Worm (Caenorhabditis elegans) whole organism, late embryonic: ENCODE measurements around the gene hpo-38.
A peak's percentile ranks its signal among the peaks of the same experiment; 100 is the strongest.

ENCODE experiments used
- C08G9.2 ChIP-seq: sonication (generic microtip); optimal IDR thresholded peaks from 2 replicates; lab custom pipeline; 2016; ENCODE audit warnings: mild to moderate bottlenecking, missing genetic modification characterization, moderate library complexity, missing compliant biosample characterization
- C38D4.7 ChIP-seq: fragments of 200-800 bp; sonication (Bioruptor generic); optimal IDR thresholded peaks from 2 replicates; lab custom pipeline; 2018; ENCODE audit warnings: mild to moderate bottlenecking, missing genetic modification characterization, moderate library complexity, missing compliant biosample characterization
- K02D7.2 ChIP-seq: sonication (generic microtip); optimal IDR thresholded peaks from 2 replicates; lab custom pipeline; 2017; ENCODE audit warnings: mild to moderate bottlenecking, missing genetic modification characterization, missing compliant biosample characterization
- K09A11.1 ChIP-seq: sonication (generic microtip); optimal IDR thresholded peaks from 2 replicates; lab custom pipeline; 2017; ENCODE audit warnings: antibody characterized with exemption, mild to moderate bottlenecking, missing genetic modification characterization, missing compliant biosample characterization; ENCODE audit not compliant: insufficient read depth
- T23F11.4 ChIP-seq: fragments of 200-800 bp; sonication (Bioruptor generic); optimal IDR thresholded peaks from 2 replicates; lab custom pipeline; 2018; ENCODE audit warnings: mild to moderate bottlenecking, missing genetic modification characterization, missing compliant biosample characterization
- ceh-14 ChIP-seq: sonication (generic microtip); optimal IDR thresholded peaks from 2 replicates; lab custom pipeline; 2016; ENCODE audit warnings: missing genotype, missing genetic modification characterization, missing compliant biosample characterization
- ceh-18 ChIP-seq: sonication (generic microtip); optimal IDR thresholded peaks from 2 replicates; lab custom pipeline; 2016; ENCODE audit warnings: missing genetic modification characterization, missing compliant biosample characterization
- ceh-30 ChIP-seq: fragments of 150-350 bp; optimal IDR thresholded peaks from 2 replicates; lab custom pipeline; 2014; ENCODE audit warnings: missing biosample characterization, missing genetic modification characterization
- ceh-31 ChIP-seq: sonication (generic microtip); optimal IDR thresholded peaks from 2 replicates; lab custom pipeline; 2016; ENCODE audit warnings: missing genetic modification characterization, missing compliant biosample characterization
- ceh-48 ChIP-seq: sonication (generic microtip); optimal IDR thresholded peaks from 2 replicates; lab custom pipeline; 2016; ENCODE audit warnings: missing genetic modification characterization, inconsistent platforms, missing compliant biosample characterization
- ceh-9 ChIP-seq: sonication (generic microtip); optimal IDR thresholded peaks from 2 replicates; lab custom pipeline; 2016; ENCODE audit warnings: mild to moderate bottlenecking, missing genetic modification characterization, inconsistent platforms, missing compliant biosample characterization
- che-1 ChIP-seq: sonication (generic microtip); optimal IDR thresholded peaks from 2 replicates; lab custom pipeline; 2016; ENCODE audit warnings: mild to moderate bottlenecking, missing genetic modification characterization, missing compliant biosample characterization
- elt-2 ChIP-seq: sonication (generic microtip); optimal IDR thresholded peaks from 2 replicates; lab custom pipeline; 2016; ENCODE audit warnings: missing genetic modification reagents, missing genetic modification characterization, missing compliant biosample characterization
- elt-4 ChIP-seq: sonication (generic microtip); optimal IDR thresholded peaks from 2 replicates; lab custom pipeline; 2016; ENCODE audit warnings: missing genetic modification characterization, missing compliant biosample characterization
- fax-1 ChIP-seq: sonication (generic microtip); optimal IDR thresholded peaks from 2 replicates; lab custom pipeline; 2016; ENCODE audit warnings: missing genotype, missing genetic modification characterization, missing compliant biosample characterization
- fkh-6 ChIP-seq: sonication (generic microtip); optimal IDR thresholded peaks from 2 replicates; lab custom pipeline; 2016; ENCODE audit warnings: missing genetic modification characterization, missing compliant biosample characterization
- gmeb-2 ChIP-seq: sonication (generic microtip); optimal IDR thresholded peaks from 2 replicates; lab custom pipeline; 2016; ENCODE audit warnings: missing genetic modification characterization, inconsistent platforms, missing compliant biosample characterization
- hlh-13 ChIP-seq: fragments of 200-800 bp; sonication (Bioruptor generic); optimal IDR thresholded peaks from 2 replicates; lab custom pipeline; 2018; ENCODE audit warnings: mild to moderate bottlenecking, missing genetic modification characterization, missing compliant biosample characterization
- hlh-15 ChIP-seq: sonication (generic microtip); optimal IDR thresholded peaks from 2 replicates; lab custom pipeline; 2016; ENCODE audit warnings: missing genetic modification characterization, missing compliant biosample characterization
- hlh-8 ChIP-seq: sonication (generic microtip); optimal IDR thresholded peaks from 2 replicates; lab custom pipeline; 2016; ENCODE audit warnings: missing genotype, missing genetic modification characterization, missing compliant biosample characterization
- lim-6 ChIP-seq: sonication (generic microtip); optimal IDR thresholded peaks from 2 replicates; lab custom pipeline; 2016; ENCODE audit warnings: missing genetic modification characterization, missing compliant biosample characterization
- madf-2 ChIP-seq: sonication (generic microtip); optimal IDR thresholded peaks from 2 replicates; lab custom pipeline; 2017; ENCODE audit warnings: missing genetic modification characterization, missing compliant biosample characterization
- mec-3 ChIP-seq: sonication (generic microtip); optimal IDR thresholded peaks from 2 replicates; lab custom pipeline; 2016; ENCODE audit warnings: borderline replicate concordance, missing genetic modification characterization, missing compliant biosample characterization
- nhr-11 ChIP-seq: fragments of 150-350 bp; optimal IDR thresholded peaks from 2 replicates; lab custom pipeline; 2014; ENCODE audit warnings: missing biosample characterization, missing genetic modification characterization
- npax-4 ChIP-seq: sonication (generic microtip); optimal IDR thresholded peaks from 2 replicates; lab custom pipeline; 2016; ENCODE audit warnings: missing genetic modification characterization, missing compliant biosample characterization
- odd-2 ChIP-seq: sonication (generic microtip); optimal IDR thresholded peaks from 2 replicates; lab custom pipeline; 2017; ENCODE audit warnings: antibody characterized with exemption, mild to moderate bottlenecking, missing genetic modification characterization, missing compliant biosample characterization
- pag-3 ChIP-seq: sonication (generic microtip); optimal IDR thresholded peaks from 2 replicates; lab custom pipeline; 2016; ENCODE audit warnings: missing compliant biosample characterization, missing genetic modification characterization, borderline replicate concordance
- pha-4 ChIP-seq: fragments of 150-350 bp; optimal IDR thresholded peaks from 2 replicates; lab custom pipeline; 2018; ENCODE audit warnings: missing biosample characterization, missing genetic modification reagents, missing genetic modification characterization
- ref-2 ChIP-seq: sonication (generic microtip); optimal IDR thresholded peaks from 2 replicates; lab custom pipeline; 2016; ENCODE audit warnings: missing genetic modification characterization, missing compliant biosample characterization
- rnt-1 ChIP-seq: sonication (generic microtip); optimal IDR thresholded peaks from 2 replicates; lab custom pipeline; 2016; ENCODE audit warnings: missing genetic modification characterization, missing compliant biosample characterization
- sdc-2 ChIP-seq: sonication (generic microtip); optimal IDR thresholded peaks from 2 replicates; lab custom pipeline; 2016; ENCODE audit warnings: missing genotype, missing genetic modification characterization, missing compliant biosample characterization
- syd-9 ChIP-seq: sonication (generic microtip); optimal IDR thresholded peaks from 2 replicates; lab custom pipeline; 2016; ENCODE audit warnings: mild to moderate bottlenecking, missing genetic modification characterization, moderate library complexity, missing compliant biosample characterization
- unc-86 ChIP-seq: sonication (generic microtip); optimal IDR thresholded peaks from 2 replicates; lab custom pipeline; 2016; ENCODE audit warnings: missing genetic modification characterization, missing compliant biosample characterization
- zip-5 ChIP-seq: sonication (generic microtip); optimal IDR thresholded peaks from 2 replicates; lab custom pipeline; 2016; ENCODE audit warnings: missing genetic modification characterization, missing compliant biosample characterization

hpo-38 gene

DNA sequence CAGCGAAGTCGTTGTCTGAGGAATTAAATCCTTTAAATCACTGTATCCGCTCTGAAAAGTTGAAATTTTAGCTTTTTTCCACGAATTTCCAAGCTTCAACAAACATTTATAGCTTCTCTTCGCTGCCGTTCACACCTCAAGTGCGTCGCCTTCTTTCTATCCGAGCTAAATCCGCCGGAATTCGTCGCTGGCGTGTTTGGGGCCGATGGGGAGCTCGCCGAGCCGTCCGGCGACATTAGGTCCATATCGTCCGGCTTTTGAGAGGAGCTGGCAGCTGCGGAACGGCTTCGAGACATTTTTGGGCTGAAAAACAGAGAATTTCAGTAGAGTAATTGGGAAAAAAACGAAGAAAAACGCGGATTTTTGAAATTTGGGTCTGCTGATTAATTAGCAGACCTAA is 42.4 kb upstream of the hpo-38 start, which contains the start of gene mxl-2:
mxl-2 (minus strand) TSS at position 303 of the 400 bp plus-strand sequence.
- TF ChIP-seq zip-5 (tag; lab: Kevin White, UChicago) (no peak), fax-1 (tag; lab: Kevin White, UChicago) (no peak), npax-4 (tag; lab: Kevin White, UChicago) (no peak), ceh-30 (no peak), lim-6 (tag; lab: Kevin White, UChicago) (no peak)

DNA sequence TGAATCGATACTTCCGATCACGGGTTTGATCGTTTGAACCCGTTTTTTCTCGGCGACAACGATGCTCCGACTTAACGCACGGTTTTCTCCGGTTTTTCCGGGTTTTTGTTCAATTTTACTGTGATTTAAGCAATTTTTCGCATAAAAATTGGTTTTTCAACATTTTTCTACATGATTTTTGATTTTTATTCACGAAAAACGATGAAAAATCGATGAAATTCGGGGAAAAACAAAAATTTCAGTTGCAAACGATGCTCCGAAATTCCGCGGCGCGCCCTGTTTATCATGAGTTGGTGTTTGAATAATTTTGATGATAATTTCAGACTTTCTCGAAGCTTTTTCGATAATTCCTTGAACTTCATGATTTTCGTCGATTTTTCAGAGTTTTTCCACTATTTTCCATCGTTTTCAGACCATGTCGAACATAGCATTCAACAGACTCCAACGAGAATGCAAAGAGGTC is 41.8 kb upstream of the hpo-38 start, which contains the start of gene ubc-20:
ubc-20 (plus strand) TSS at position 413 of the 463 bp plus-strand sequence.
- TF ChIP-seq elt-4 (tag; lab: Kevin White, UChicago) (no peak), elt-2 (no peak), ceh-48 (tag; lab: Kevin White, UChicago) (peak; percentile 53), pha-4 (tag; lab: Kevin White, UChicago) (no peak), unc-86 (tag; lab: Kevin White, UChicago) (no peak)

DNA sequence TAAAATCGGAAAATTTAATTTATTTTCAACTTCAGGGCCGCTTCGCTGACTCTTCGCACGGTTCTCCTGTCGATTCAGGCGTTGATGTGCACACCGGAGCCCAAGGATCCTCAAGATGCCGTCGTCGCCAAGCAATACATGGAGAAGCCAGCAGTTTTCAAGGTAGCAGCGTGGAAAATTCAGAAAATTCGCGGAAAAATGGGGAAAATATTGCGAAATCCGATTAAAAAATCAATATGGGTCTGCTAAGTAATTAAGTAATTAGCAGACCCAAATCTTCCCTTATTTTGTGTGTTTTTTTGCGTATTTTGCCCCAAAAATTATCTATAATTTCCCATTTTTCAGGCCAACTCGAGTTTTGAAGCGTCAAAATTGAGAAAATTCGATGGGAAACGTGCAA is 40.9 kb upstream of the hpo-38 start:
- no peak for TF ChIP-seq ceh-14 (tag; lab: Kevin White, UChicago)
- no peak for TF ChIP-seq hlh-15 (tag; lab: Kevin White, UChicago)
- TF ChIP-seq elt-4 (tag; lab: Kevin White, UChicago) = no peak
- no peak for TF ChIP-seq che-1 (tag; lab: Kevin White, UChicago)
- TF ChIP-seq ceh-48 (tag; lab: Kevin White, UChicago) = no peak
- TF ChIP-seq C38D4.7 (GFP tag; lab: Kevin White, UChicago) = no peak
- no peak for TF ChIP-seq ceh-30
- no peak for TF ChIP-seq ceh-31 (tag; lab: Kevin White, UChicago)
- no peak for TF ChIP-seq madf-2 (tag; lab: Kevin White, UChicago)

DNA sequence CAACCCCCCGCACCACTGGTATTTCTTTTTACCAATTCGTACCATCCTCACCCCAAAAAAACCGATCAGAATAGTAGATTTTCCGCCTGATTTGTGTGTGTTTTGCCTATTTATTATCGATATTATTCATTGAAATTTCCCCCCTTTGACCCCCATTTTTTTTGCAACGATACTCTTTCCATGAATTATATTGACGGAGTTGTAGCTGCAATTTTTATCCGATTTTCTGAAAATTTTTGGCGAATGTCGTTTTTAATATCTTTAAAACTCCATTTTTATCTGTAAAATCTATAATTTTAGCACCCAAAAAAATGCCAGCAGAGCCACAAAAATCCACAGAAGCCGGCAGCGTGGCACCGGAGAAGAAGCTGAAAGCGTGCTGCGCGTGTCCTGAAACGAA is 39.5 kb upstream of the hpo-38 start, which contains the start of gene cox-17:
cox-17 (plus strand) TSS at position 301 of the 400 bp plus-strand sequence.
- TF ChIP-seq rnt-1 (tag; lab: Kevin White, UChicago) (no peak), ceh-9 (tag; lab: Kevin White, UChicago) (no peak), hlh-13 (GFP tag; lab: Kevin White, UChicago) (no peak), ceh-14 (tag; lab: Kevin White, UChicago) (no peak), odd-2 (tag; lab: Kevin White, UChicago) (no peak), K02D7.2 (no peak), gmeb-2 (tag; lab: Kevin White, UChicago) (no peak), K09A11.1 (no peak), C08G9.2 (no peak), pag-3 (tag; lab: Kevin White, UChicago) (no peak), mec-3 (tag; lab: Kevin White, UChicago) (no peak), nhr-11 (tag; lab: Kevin White, UChicago) (no peak), hlh-8 (tag; lab: Kevin White, UChicago) (no peak), ref-2 (tag; lab: Kevin White, UChicago) (no peak), T23F11.4 (GFP tag; lab: Kevin White, UChicago) (no peak), ceh-30 (no peak), elt-4 (tag; lab: Kevin White, UChicago) (no peak), syd-9 (tag; lab: Kevin White, UChicago) (no peak)

DNA sequence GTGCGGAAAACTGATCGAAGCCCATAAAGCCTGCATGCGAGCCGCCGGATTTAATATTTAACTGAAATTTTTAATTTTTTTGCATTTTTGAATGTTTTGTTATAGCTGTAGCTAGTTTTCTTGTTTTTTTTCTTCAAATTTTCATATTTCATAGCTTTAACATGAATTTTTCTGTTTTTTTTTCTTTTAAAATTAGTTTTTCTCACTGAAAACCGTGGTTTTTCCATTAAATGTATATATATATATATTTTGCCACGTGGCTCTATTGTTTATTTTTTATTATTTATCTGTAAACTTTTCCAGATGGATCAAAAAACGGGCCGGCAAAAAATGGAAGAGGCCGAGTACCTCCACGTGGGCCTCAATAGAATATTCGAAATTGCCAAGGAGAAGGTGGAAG is 38.4 kb upstream of the hpo-38 start, which contains the start of gene sec-20:
sec-20 (plus strand) TSS at position 301 of the 400 bp plus-strand sequence.
- TF ChIP-seq T23F11.4 (GFP tag; lab: Kevin White, UChicago) (no peak), fkh-6 (tag; lab: Kevin White, UChicago) (no peak), odd-2 (tag; lab: Kevin White, UChicago) (no peak), nhr-11 (tag; lab: Kevin White, UChicago) (no peak), ceh-18 (tag; lab: Kevin White, UChicago) (no peak), sdc-2 (no peak), ceh-48 (tag; lab: Kevin White, UChicago) (no peak)
